Fruit fly (Drosophila melanogaster): ENCODE results near the gene frtz.

The frtz gene

DNA sequence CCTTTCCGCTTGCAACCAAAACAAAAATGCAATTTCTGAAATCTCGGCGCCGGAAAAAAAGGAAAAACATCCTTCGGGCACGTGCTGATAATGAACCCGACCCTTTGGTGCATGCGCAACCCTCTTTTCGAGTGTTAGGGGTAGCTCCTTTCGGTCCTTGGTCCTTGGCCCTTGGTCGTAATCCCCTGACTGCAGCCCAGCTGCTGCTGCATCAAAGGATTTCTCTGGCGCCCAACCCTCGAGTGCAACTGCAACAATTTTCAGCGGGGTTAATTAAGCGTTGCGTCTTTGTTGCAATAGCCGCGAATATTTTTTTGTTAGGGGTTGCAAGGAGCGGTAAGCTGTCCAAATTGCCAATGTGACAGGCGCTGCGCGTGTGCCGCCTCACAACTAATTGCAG is 45.2 kb downstream of the frtz start:
- no peak for TF ChIP-seq noc (tag; optimal IDR thresholded peaks at IDR 0.05)

DNA sequence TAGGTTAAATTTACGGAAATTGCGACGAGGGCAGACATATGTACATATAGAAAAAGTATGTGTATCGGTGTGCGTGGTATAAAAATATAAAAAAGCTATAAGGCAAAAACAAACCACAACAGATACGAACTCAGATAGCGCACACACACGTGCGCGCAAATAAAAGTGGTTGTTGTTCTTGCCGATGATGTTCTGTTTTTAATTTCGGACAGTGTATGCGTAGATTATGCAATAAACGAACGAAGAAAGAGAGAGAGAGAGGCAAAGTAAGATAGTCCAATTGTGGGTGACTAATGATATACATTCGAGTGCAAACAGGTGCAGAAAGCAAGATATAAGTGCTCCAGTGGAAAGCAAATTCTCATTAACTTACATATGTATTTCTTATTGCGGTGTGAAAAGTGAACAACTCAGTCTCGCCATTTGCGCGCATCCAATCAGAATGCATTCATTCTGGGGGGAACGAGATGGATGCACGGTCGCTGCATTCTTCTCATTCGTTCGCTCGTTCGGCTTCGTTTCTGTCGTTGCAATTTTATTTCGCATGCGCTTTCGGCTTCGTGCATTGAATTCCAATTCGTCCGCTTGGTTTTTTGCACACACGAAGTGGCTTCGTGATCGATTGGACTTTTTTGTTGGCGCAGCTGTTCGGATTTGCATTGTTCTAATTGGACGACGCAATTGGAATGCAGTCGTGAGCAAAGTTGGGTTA is 46.2 kb downstream of the frtz start:
- TF ChIP-seq noc (tag; optimal IDR thresholded peaks at IDR 0.05): peak; percentile 35

- peak; percentile 5 for TF ChIP-seq noc (tag; optimal IDR thresholded peaks at IDR 0.05)
These were observed 47.0 kb downstream of the frtz start for dm6 chr2L:1668616-1669020.

- TF ChIP-seq noc (tag; optimal IDR thresholded peaks at IDR 0.05): no peak
These were observed 48.2 kb downstream of the frtz start for dm6 chr2L:1667483-1667882.

- TF ChIP-seq noc (tag; optimal IDR thresholded peaks at IDR 0.05): no peak
These were observed 48.9 kb downstream of the frtz start for dm6 chr2L:1666789-1667188.

- TF ChIP-seq noc (tag; optimal IDR thresholded peaks at IDR 0.05): no peak
These were observed 49.8 kb downstream of the frtz start for dm6 chr2L:1665879-1666278.

dm6 chr2L:1663066-1663465 is 52.6 kb downstream of the frtz start:
- TF ChIP-seq noc (tag; optimal IDR thresholded peaks at IDR 0.05): no peak
